Worm (Caenorhabditis elegans) whole organism, L4 larva: ENCODE data around the gene Y27F2A.11.
A peak's percentile ranks its signal among the peaks of the same experiment; 100 is the strongest.
"Not testable (repeated sequence)": the region's sequence is repeated elsewhere in the genome, so short reads cannot be mapped to it uniquely, and the experiment has no call there.

Source experiments
- F44E2.7 ChIP-seq: fragments of 200-800 bp; sonication (Bioruptor generic); IDR thresholded peaks from 2 replicates; pipeline ENCODE4 v2.1.2; 2022; ENCODE audit warnings: missing genetic modification characterization, missing compliant biosample characterization
- T26A8.4 ChIP-seq: fragments of 200-800 bp; sonication (Bioruptor generic); IDR thresholded peaks from 2 replicates; pipeline ENCODE4 v1.3.6; 2022; ENCODE audit warnings: missing genetic modification characterization, missing compliant biosample characterization
- Y48G9A.11 ChIP-seq: fragments of 200-800 bp; sonication (Bioruptor generic); IDR thresholded peaks from 2 replicates; pipeline ENCODE4 v1.3.6; 2022; ENCODE audit warnings: missing genetic modification reagents, missing genetic modification characterization, missing compliant biosample characterization
- ZK337.2 ChIP-seq: fragments of 200-800 bp; sonication (Bioruptor generic); IDR thresholded peaks from 2 replicates; pipeline ENCODE4 v1.3.6; 2022; ENCODE audit warnings: missing genetic modification reagents, missing genetic modification characterization, missing compliant biosample characterization
- aha-1 ChIP-seq: fragments of 150-350 bp; peaks from one replicate; lab custom pipeline; 2014; ENCODE audit warnings: missing biosample characterization, missing genetic modification characterization
- daf-19 ChIP-seq: fragments of 200-800 bp; sonication (Bioruptor generic); conservative IDR thresholded peaks from 2 replicates; pipeline ENCODE4 v1.3.6; 2022; ENCODE audit warnings: missing genetic modification characterization, missing compliant biosample characterization
- dmd-6 ChIP-seq: fragments of 200-800 bp; sonication (Bioruptor generic); IDR thresholded peaks from 2 replicates; pipeline ENCODE4 v1.3.6; 2022; ENCODE audit warnings: missing genetic modification reagents, missing genetic modification characterization, missing compliant biosample characterization
- dmd-8 ChIP-seq: fragments of 200-800 bp; sonication (Bioruptor generic); IDR thresholded peaks from 2 replicates; pipeline ENCODE4 v1.3.6; 2022; ENCODE audit warnings: missing genetic modification characterization, missing compliant biosample characterization
- dmd-9 ChIP-seq: fragments of 200-800 bp; sonication (Bioruptor generic); IDR thresholded peaks from 2 replicates; pipeline ENCODE4 v1.3.6; 2022; ENCODE audit warnings: missing genetic modification reagents, missing genetic modification characterization, missing compliant biosample characterization
- dpl-1 ChIP-seq: fragments of 150-350 bp; optimal IDR thresholded peaks from 2 replicates; lab custom pipeline; 2014; ENCODE audit warnings: missing biosample characterization, missing genetic modification reagents, missing genetic modification characterization
- dve-1 ChIP-seq: sonication (generic microtip); optimal IDR thresholded peaks from 2 replicates; lab custom pipeline; 2017; ENCODE audit warnings: antibody characterized with exemption, mild to moderate bottlenecking, missing genetic modification characterization, missing compliant biosample characterization; ENCODE audit not compliant: insufficient read depth
- egl-27 ChIP-seq: sonication (generic microtip); optimal IDR thresholded peaks from 3 replicates; lab custom pipeline; 2017; ENCODE audit warnings: missing biosample characterization, missing genetic modification reagents, missing genetic modification characterization
- egl-43 ChIP-seq: fragments of 200-800 bp; sonication (Bioruptor generic); IDR thresholded peaks from 2 replicates; pipeline ENCODE4 v1.3.6; 2022; ENCODE audit warnings: missing genetic modification reagents, missing genetic modification characterization, missing compliant biosample characterization
- gei-8 ChIP-seq: fragments of 200-800 bp; sonication (Bioruptor generic); optimal IDR thresholded peaks from 2 replicates; lab custom pipeline; 2018; ENCODE audit warnings: mild to moderate bottlenecking, missing genetic modification characterization, missing compliant biosample characterization
- hif-1 ChIP-seq, 2 experiments: sonication (generic microtip); optimal IDR thresholded peaks; 2 replicates each; lab custom pipeline; 2016 to 2017; ENCODE audit warnings: missing compliant biosample characterization in 2 of 2, missing genetic modification characterization in 2 of 2, missing genetic modification reagents in 2 of 2, missing genotype in 2 of 2, mild to moderate bottlenecking in 1 of 2
- jun-1 ChIP-seq: fragments of 150-350 bp; optimal IDR thresholded peaks from 2 replicates; lab custom pipeline; 2014; ENCODE audit warnings: missing biosample characterization, missing genetic modification reagents, missing genetic modification characterization
- lin-39 ChIP-seq: fragments of 150-350 bp; optimal IDR thresholded peaks from 2 replicates; lab custom pipeline; 2014; ENCODE audit warnings: missing biosample characterization, missing genetic modification reagents, missing genetic modification characterization
- madf-5 ChIP-seq, 2 experiments: fragments of 200-800 bp; sonication (Bioruptor generic); IDR thresholded peaks; 2 replicates each; pipeline ENCODE4 v1.3.6; 2022; ENCODE audit warnings: missing compliant biosample characterization in 2 of 2, missing genetic modification characterization in 2 of 2
- mdl-1 ChIP-seq, 2 experiments: fragments of 150-350 bp in 1 of 2; sonication (generic microtip) in 1 of 2; optimal IDR thresholded peaks; 2 replicates each; lab custom pipeline; 2014 to 2017; ENCODE audit warnings: missing biosample characterization in 2 of 2, missing genetic modification characterization in 2 of 2
- mes-2 ChIP-seq: sonication (generic microtip); optimal IDR thresholded peaks from 2 replicates; lab custom pipeline; 2016; ENCODE audit warnings: missing genotype, mild to moderate bottlenecking, missing genetic modification characterization, missing compliant biosample characterization; ENCODE audit not compliant: poor library complexity, severe bottlenecking
- mxl-2 ChIP-seq: fragments of 200-800 bp; sonication (Bioruptor generic); conservative IDR thresholded peaks from 2 replicates; pipeline ENCODE4 v1.3.6; 2022; ENCODE audit warnings: missing genetic modification reagents, missing genetic modification characterization, missing compliant biosample characterization
- nhr-10 ChIP-seq: fragments of 150-350 bp; optimal IDR thresholded peaks from 2 replicates; lab custom pipeline; 2014; ENCODE audit warnings: missing biosample characterization, missing genetic modification characterization
- nhr-41 ChIP-seq: fragments of 200-800 bp; sonication (Bioruptor generic); IDR thresholded peaks from 2 replicates; pipeline ENCODE4 v1.3.6; 2022; ENCODE audit warnings: missing genetic modification reagents, missing genetic modification characterization, missing compliant biosample characterization
- nhr-48 ChIP-seq: sonication (generic microtip); optimal IDR thresholded peaks from 2 replicates; lab custom pipeline; 2016; ENCODE audit warnings: mild to moderate bottlenecking, missing genetic modification characterization, missing compliant biosample characterization
- pha-4 ChIP-seq, 2 experiments: fragments of 150-350 bp in 1 of 2; fragments of 200-800 bp in 1 of 2; sonication (Bioruptor generic) in 1 of 2; IDR thresholded peaks in 1 of 2; optimal IDR thresholded peaks in 1 of 2; 2 replicates each; pipeline versions ENCODE4 v1.3.6 to Lab custom; 2014 to 2022; ENCODE audit warnings: missing genetic modification characterization in 2 of 2, missing genetic modification reagents in 2 of 2, missing biosample characterization in 1 of 2, missing compliant biosample characterization in 1 of 2
- saeg-2 ChIP-seq: fragments of 200-800 bp; sonication (Bioruptor generic); IDR thresholded peaks from 2 replicates; pipeline ENCODE4 v1.3.6; 2022; ENCODE audit warnings: missing genetic modification reagents, missing genetic modification characterization, missing compliant biosample characterization
- set-16 ChIP-seq: fragments of 200-800 bp; sonication (Bioruptor generic); IDR thresholded peaks from 2 replicates; pipeline ENCODE4 v1.3.6; 2022; ENCODE audit warnings: missing genetic modification reagents, missing genetic modification characterization, missing compliant biosample characterization
- snpc-1.2 ChIP-seq: fragments of 200-800 bp; sonication (Bioruptor generic); IDR thresholded peaks from 2 replicates; pipeline ENCODE4 v1.3.6; 2022; ENCODE audit warnings: missing genetic modification reagents, missing genetic modification characterization, missing compliant biosample characterization
- spr-3 ChIP-seq: fragments of 200-800 bp; sonication (Bioruptor generic); optimal IDR thresholded peaks from 2 replicates; lab custom pipeline; 2018; ENCODE audit warnings: mild to moderate bottlenecking, missing genetic modification characterization, missing compliant biosample characterization
- unc-130 ChIP-seq: sonication (generic microtip); optimal IDR thresholded peaks from 2 replicates; lab custom pipeline; 2016; ENCODE audit warnings: missing genetic modification reagents, missing genetic modification characterization, missing compliant biosample characterization
- unc-62 ChIP-seq, 3 experiments: fragments of 150-350 bp in 1 of 3; sonication (generic microtip); optimal IDR thresholded peaks in 2 of 3; peaks in 1 of 3; 1 replicate in 1 of 3; 2 replicates in 2 of 3; lab custom pipeline; 2014 to 2017; ENCODE audit warnings: missing biosample characterization in 3 of 3, missing genetic modification characterization in 3 of 3, missing genetic modification reagents in 3 of 3, missing genotype in 1 of 3
- zag-1 ChIP-seq: fragments of 150-350 bp; optimal IDR thresholded peaks from 2 replicates; lab custom pipeline; 2014; ENCODE audit warnings: missing biosample characterization, missing genetic modification characterization

The Y27F2A.11 gene

DNA sequence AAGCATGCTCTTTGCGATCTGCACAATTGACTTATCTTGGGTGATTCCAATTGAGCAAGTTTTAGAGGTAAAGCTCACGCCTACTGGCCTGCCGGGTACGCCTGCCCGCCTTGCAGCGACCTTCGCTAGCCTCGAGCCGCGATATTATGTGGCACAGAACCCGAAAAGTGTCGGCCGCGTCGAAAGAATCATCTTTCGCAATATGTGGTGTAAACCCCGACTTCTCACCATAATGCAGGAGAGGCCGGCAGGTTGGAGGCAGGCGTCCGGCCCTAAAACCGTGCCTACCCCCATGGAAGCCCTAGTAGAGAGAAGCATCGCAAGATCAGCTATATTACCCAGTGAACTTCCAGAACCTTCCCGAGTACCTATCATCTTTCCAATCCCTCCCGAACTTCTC lies 3.3 kb upstream of the Y27F2A.11 start:
- no peak for TF ChIP-seq spr-3 (GFP tag; lab: Kevin White, UChicago)
- TF ChIP-seq daf-19 (GFP tag; lab: Robert Waterston, UW): no peak
- no peak for TF ChIP-seq mxl-2 (GFP tag; lab: Robert Waterston, UW)
- no peak for TF ChIP-seq egl-27
- no peak for TF ChIP-seq lin-39 (tag; lab: Kevin White, UChicago)
- TF ChIP-seq unc-130: no peak
- 0 out of 2 replicates have a peak, but pooled peaks have one; percentile 44 for TF ChIP-seq egl-43
- no peak for TF ChIP-seq mdl-1 (tag; optimal IDR thresholded peaks at IDR 0.05; lab: Kevin White, UChicago)
- no peak for TF ChIP-seq dve-1
- TF ChIP-seq saeg-2 (GFP tag; lab: Robert Waterston, UW): no peak
- TF ChIP-seq jun-1 (tag; lab: Kevin White, UChicago): no peak
- no peak for TF ChIP-seq dmd-9 (GFP tag; lab: Robert Waterston, UW)
- no peak for TF ChIP-seq dmd-6 (GFP tag; lab: Robert Waterston, UW)
- no peak for TF ChIP-seq nhr-48
- peak; percentile 21 for TF ChIP-seq aha-1 (tag; lab: Kevin White, UChicago)
- no peak for TF ChIP-seq dmd-8 (GFP tag; lab: Robert Waterston, UW)
- TF ChIP-seq set-16: peak; percentile 55
- TF ChIP-seq zag-1 (tag; lab: Kevin White, UChicago): no peak
- TF ChIP-seq Y48G9A.11 (GFP tag; lab: Robert Waterston, UW): peak; percentile 41; the same call in 1 of the 2 replicates
- TF ChIP-seq snpc-1.2: no peak
- TF ChIP-seq gei-8 (GFP tag; lab: Kevin White, UChicago): no peak
- no peak for TF ChIP-seq madf-5 (GFP tag; IDR thresholded peaks at IDR 0.05; lab: Robert Waterston, UW)

DNA sequence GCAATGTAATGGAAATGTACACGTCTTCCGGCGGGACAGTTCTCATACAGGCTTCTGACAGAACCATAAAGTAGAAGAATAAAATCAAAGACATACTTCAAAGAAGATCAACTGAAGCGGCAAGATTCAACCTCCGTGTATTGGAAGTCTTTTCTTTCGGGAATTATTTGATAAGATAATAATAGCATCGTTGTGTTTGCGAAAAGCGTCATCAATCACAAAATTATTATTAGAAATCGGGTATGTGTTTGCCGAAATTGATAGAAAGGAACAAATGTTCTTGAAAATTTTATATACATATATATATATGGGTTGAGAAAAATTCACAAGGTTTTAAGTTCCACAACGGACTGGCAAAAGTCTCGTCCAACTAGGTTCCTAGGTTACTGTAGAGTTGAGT lies 2.4 kb downstream of the Y27F2A.11 start, which contains the start of gene Y27F2A.9:
Y27F2A.9 (minus strand) TSS at position 101 of the 400 bp plus-strand sequence.
- TF ChIP-seq gei-8 (GFP tag; lab: Kevin White, UChicago); dpl-1 (GFP tag; lab: Kevin White, UChicago); dmd-6 (GFP tag; lab: Robert Waterston, UW): not testable (repeated sequence)

DNA sequence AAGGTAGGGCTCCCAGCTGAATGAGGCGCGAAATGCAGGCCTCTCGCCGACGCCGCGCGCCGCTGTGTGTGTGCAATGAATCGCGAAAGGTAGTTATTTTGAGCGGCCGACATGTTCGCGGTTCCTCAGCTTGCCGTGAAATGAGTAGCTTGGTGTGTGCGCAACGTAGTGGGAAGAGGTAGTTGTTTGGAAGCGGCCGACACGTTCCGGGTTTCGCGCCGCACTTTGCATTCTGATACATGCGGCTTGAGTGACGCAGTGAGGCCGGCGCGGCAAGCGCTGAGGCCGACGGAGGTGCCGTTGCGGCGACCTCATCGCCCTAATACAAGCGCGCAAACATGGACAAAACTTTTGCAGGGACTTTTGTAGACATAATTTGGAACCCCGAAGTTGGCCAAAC lies 6.6 kb downstream of the Y27F2A.11 start:
- TF ChIP-seq F44E2.7 (GFP tag; lab: Robert Waterston, UW) (no peak), set-16 (peak; percentile 79)
- TF ChIP-seq, all 104 proteins: peak for 1

DNA sequence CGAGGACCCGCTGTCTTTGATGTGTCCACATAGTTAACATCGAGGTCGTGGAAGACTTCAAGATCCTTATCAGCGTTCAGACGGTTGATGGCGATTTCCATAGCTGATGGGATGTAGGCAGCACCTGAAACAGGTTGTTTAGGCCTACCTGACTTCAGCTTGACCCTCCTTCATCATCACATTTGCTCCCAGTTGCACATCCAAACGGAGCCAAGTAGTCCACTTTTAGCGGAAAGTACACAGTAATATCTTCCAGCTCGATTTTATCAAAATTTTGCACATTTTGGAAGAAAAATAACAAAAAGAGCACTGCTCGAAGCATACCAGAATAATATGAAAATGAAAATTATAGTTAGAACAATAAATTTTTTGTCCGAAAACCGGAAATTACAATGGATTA lies 7.8 kb downstream of the Y27F2A.11 start, which contains the start of gene gcy-15:
gcy-15 (minus strand) TSS at position 101 of the 400 bp plus-strand sequence.
- TF ChIP-seq nhr-41 (GFP tag; lab: Robert Waterston, UW) (no peak), spr-3 (GFP tag; lab: Kevin White, UChicago) (no peak)

DNA sequence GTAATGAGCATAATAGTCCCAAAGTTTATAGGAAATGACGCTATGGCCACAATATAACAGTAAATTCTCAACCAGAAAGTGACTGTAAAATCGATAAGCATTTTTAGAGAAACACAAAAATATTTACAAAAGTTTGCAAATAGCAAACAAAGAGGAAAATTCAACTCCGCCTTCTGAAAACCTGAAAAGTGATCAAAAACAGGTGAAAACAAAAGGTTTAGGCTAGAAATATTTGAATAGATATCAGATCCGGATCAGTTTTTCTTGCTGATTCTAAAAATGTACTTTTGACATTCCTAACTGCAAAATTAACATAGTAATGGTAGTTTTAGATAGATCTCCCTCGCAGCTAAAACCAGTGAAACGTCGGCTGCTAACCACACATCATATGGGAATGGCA lies 9.9 kb downstream of the Y27F2A.11 start, which contains the start of gene sri-51:
sri-51 (minus strand) TSS at position 101 of the 400 bp plus-strand sequence.
- no peak for TF ChIP-seq hif-1 (tag; optimal IDR thresholded peaks at IDR 0.05; lab: Kevin White, UChicago)
- no peak for TF ChIP-seq ZK337.2 (GFP tag; lab: Robert Waterston, UW)
- no peak for TF ChIP-seq nhr-10 (tag; lab: Kevin White, UChicago)
- no peak for TF ChIP-seq daf-19 (GFP tag; lab: Robert Waterston, UW)
- peak in 1 of 2 experiments; percentile 84 for TF ChIP-seq unc-62 (GFP tag; optimal IDR thresholded peaks at IDR 0.05 in 1 of 2; lab: Kevin White, UChicago)
- no peak for TF ChIP-seq unc-62 (tag; optimal IDR thresholded peaks at IDR 0.05; lab: Kevin White, UChicago)
- TF ChIP-seq, all 104 proteins: peak for 1

DNA sequence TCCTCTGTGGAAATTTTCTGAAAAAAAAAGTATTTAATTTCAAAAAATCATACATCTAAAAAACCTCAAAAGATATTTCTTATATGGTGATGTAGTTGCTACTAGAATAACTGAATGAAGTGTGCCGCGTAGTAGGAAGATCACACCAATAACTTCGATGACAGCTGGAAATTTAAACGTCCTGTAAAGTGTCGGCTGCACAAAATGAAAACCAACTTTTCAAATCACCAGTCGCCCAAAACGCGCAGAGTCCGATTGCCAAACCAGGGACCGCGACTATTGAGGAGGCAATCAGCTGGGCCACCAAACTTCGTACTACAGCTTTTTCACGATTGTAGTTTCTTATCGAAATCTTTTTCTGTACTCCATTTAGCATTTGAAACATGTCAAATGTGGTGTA lies 12.1 kb downstream of the Y27F2A.11 start, which contains the start of gene sri-48:
sri-48 (minus strand) TSS at position 101 of the 400 bp plus-strand sequence.
- not testable (repeated sequence) for TF ChIP-seq mes-2 (tag; lab: Kevin White, UChicago); pha-4 (GFP tag; IDR thresholded peaks at IDR 0.05; lab: Robert Waterston, UW); pha-4 (tag; optimal IDR thresholded peaks at IDR 0.05; lab: Kevin White, UChicago); T26A8.4 (GFP tag; lab: Robert Waterston, UW)
